Worm (Caenorhabditis elegans) whole organism, L4 larva: ENCODE measurements around the gene K08E4.3.

Experiments
- mep-1 ChIP-seq: fragments of 150-350 bp; sonication (generic microtip); optimal IDR thresholded peaks from 3 replicates; lab custom pipeline; 2014; ENCODE audit warnings: missing biosample characterization, missing genetic modification characterization
- mxl-2 ChIP-seq: fragments of 200-800 bp; sonication (Bioruptor generic); conservative IDR thresholded peaks from 2 replicates; pipeline ENCODE4 v1.3.6; 2022; ENCODE audit warnings: missing genetic modification reagents, missing genetic modification characterization, missing compliant biosample characterization
- ztf-11 ChIP-seq: fragments of 150-350 bp; optimal IDR thresholded peaks from 2 replicates; lab custom pipeline; 2014; ENCODE audit warnings: missing biosample characterization, missing genetic modification characterization

ce11 chrIV:12096479-12096878, 38.9 kb downstream of the K08E4.3 start, which contains the start of gene mon-2:
- TF ChIP-seq ztf-11 (no peak), mep-1 (tag; lab: Kevin White, UChicago) (no peak), mxl-2 (no peak)
